Fruit fly (Drosophila melanogaster): Measurements from ENCODE around the gene FoxK.
A peak's percentile ranks its signal among the peaks of the same experiment; 100 is the strongest.

Gene FoxK

DNA sequence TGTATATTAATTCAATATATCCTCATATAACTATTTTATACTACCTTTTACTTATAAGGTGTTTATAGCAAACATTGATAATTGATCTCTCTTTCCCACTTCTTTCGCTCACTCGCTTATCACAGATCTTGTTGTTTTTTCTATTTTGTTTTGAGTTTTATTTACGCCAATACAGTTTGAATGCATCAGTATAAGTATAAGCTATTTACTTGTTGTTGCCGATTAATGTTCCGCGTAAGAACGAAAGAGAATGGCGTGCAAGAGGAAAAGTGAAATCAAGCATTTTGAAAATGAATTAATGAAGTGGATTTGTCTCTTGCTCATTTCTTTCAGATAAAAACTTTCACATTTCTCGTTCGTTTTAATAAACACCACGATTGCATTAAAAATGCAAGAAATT, 37.0 kb downstream of the FoxK start:
- TF ChIP-seq rn (GFP tag; IDR thresholded peaks at IDR 0.05): no peak
- no peak for TF ChIP-seq Snoo (tag; optimal IDR thresholded peaks at IDR 0.05)
- no peak for TF ChIP-seq CG8301 (tag; optimal IDR thresholded peaks at IDR 0.05)
- TF ChIP-seq D1 (tag; optimal IDR thresholded peaks at IDR 0.05): no peak
- TF ChIP-seq CG4496 (GFP tag; IDR thresholded peaks at IDR 0.05): no peak
- TF ChIP-seq CG15710 (tag; optimal IDR thresholded peaks at IDR 0.05): no peak
- no peak for TF ChIP-seq CG12605 (GFP tag; IDR thresholded peaks at IDR 0.05)
- no peak for TF ChIP-seq CG14655 (GFP tag; optimal IDR thresholded peaks at IDR 0.05)
- TF ChIP-seq CG17806 (tag; optimal IDR thresholded peaks at IDR 0.05): no peak
- TF ChIP-seq CG13204 (GFP tag; optimal IDR thresholded peaks at IDR 0.05): no peak
- no peak for TF ChIP-seq CG10348 (GFP tag; IDR thresholded peaks at IDR 0.05)
- peak; percentile 11; the same call in 1 of the 2 replicates for TF ChIP-seq Ets98B (GFP tag; IDR thresholded peaks at IDR 0.05)
- peak; percentile 15 for TF ChIP-seq EcR (GFP tag; optimal IDR thresholded peaks at IDR 0.05)

DNA sequence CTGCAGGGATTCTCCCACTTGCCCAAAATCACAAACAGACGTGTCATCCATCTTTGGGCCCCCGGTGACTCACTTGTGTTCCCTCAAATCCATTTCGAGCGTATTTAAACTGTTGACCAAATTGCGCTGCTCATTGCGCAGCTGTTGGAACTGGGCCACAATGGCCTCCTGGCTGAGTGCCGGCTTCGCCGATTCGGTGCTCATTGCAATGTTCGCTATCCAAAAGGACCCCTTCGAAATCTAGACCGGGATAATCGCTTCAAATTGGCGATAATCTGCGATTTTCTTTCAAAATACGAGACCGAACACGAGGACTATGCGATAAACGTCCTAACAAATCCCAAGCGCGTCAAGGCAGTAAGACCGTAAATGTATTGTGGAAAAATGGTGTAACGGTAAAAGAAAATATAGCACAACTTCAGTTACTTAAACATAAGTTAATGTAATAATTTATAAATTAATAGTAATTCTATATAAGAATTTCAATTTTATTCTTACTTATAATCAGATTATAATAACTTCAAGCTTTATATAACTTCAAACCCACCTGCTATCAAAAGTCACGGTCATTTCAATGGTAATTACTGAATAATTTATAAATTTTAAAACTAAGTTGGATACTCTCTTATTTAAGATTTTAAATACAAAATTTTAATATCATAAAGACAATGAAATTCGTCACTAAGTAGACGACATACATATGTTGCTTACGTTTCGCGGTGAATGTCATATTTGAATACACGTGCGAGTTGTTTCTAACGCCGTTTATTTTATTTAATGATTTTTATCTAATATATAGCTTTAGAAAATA, 46.3 kb downstream of the FoxK start, which contains the start of the genes Pfdn2 and Noc1:
Pfdn2 (minus strand) TSS at position 346 of the 811 bp plus-strand sequence.
Noc1 (plus strand) TSS at position 727 of the 811 bp plus-strand sequence.
- no peak for TF ChIP-seq D1 (tag; optimal IDR thresholded peaks at IDR 0.05)
- no peak for TF ChIP-seq rn (GFP tag; IDR thresholded peaks at IDR 0.05)
- TF ChIP-seq CG17806 (tag; optimal IDR thresholded peaks at IDR 0.05): peak; percentile 36
- TF ChIP-seq Snoo (tag; optimal IDR thresholded peaks at IDR 0.05): no peak
- no peak for TF ChIP-seq Pif1A (GFP tag; optimal IDR thresholded peaks at IDR 0.05)
- TF ChIP-seq CG15710 (tag; optimal IDR thresholded peaks at IDR 0.05): peak; percentile 23
- TF ChIP-seq Pif1B (GFP tag; optimal IDR thresholded peaks at IDR 0.05): no peak
- no peak for TF ChIP-seq CG9948 (tag; optimal IDR thresholded peaks at IDR 0.05)
- TF ChIP-seq CG13204 (GFP tag; optimal IDR thresholded peaks at IDR 0.05): no peak
- TF ChIP-seq CG34367 (tag; optimal IDR thresholded peaks at IDR 0.05): no peak
- TF ChIP-seq CG4496 (GFP tag; IDR thresholded peaks at IDR 0.05): no peak
- TF ChIP-seq CG14655 (GFP tag; optimal IDR thresholded peaks at IDR 0.05): no peak
- 0 out of 2 replicates have a peak, but pooled peaks have one; percentile 25 for TF ChIP-seq Ets98B (GFP tag; IDR thresholded peaks at IDR 0.05)
- no peak for TF ChIP-seq CG8301 (tag; optimal IDR thresholded peaks at IDR 0.05)
- no peak for TF ChIP-seq CG12605 (GFP tag; IDR thresholded peaks at IDR 0.05)
- no peak for TF ChIP-seq CG32121 (GFP tag; IDR thresholded peaks at IDR 0.05)
- no peak for TF ChIP-seq CG10348 (GFP tag; IDR thresholded peaks at IDR 0.05)
- TF ChIP-seq fd96Ca (GFP tag; IDR thresholded peaks at IDR 0.05): no peak
- TF ChIP-seq EcR (GFP tag; optimal IDR thresholded peaks at IDR 0.05): no peak
- TF ChIP-seq gl (tag; optimal IDR thresholded peaks at IDR 0.05): no peak
- TF ChIP-seq CG8159 (tag; optimal IDR thresholded peaks at IDR 0.05): no peak

DNA sequence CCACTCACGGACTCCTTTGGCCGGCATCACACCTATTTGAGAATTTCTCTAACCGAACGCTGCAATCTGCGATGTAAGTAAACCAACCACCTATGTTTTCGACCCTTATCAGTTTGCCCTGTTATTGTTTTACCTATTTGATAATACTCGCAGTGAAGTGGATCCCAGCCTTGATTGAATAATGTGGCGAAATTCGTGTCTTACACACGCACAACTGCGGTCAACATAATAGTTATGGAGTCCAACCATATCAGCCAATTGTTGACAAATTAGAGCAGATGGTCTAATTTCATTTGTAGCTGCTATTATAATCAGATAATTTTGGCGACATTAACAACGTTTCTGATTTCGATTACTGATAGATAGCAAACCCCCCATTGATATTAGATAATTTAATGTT, 49.5 kb downstream of the FoxK start:
- TF ChIP-seq CG8159 (tag; optimal IDR thresholded peaks at IDR 0.05) (no peak), rn (GFP tag; IDR thresholded peaks at IDR 0.05) (no peak), CG12605 (GFP tag; IDR thresholded peaks at IDR 0.05) (no peak), D1 (tag; optimal IDR thresholded peaks at IDR 0.05) (no peak), Pif1A (GFP tag; optimal IDR thresholded peaks at IDR 0.05) (no peak), CG32121 (GFP tag; IDR thresholded peaks at IDR 0.05) (no peak), CG13204 (GFP tag; optimal IDR thresholded peaks at IDR 0.05) (no peak), CG15710 (tag; optimal IDR thresholded peaks at IDR 0.05) (no peak), Ets98B (GFP tag; IDR thresholded peaks at IDR 0.05) (no peak), CG8301 (tag; optimal IDR thresholded peaks at IDR 0.05) (no peak), gl (tag; optimal IDR thresholded peaks at IDR 0.05) (no peak), CG10348 (GFP tag; IDR thresholded peaks at IDR 0.05) (no peak)

DNA sequence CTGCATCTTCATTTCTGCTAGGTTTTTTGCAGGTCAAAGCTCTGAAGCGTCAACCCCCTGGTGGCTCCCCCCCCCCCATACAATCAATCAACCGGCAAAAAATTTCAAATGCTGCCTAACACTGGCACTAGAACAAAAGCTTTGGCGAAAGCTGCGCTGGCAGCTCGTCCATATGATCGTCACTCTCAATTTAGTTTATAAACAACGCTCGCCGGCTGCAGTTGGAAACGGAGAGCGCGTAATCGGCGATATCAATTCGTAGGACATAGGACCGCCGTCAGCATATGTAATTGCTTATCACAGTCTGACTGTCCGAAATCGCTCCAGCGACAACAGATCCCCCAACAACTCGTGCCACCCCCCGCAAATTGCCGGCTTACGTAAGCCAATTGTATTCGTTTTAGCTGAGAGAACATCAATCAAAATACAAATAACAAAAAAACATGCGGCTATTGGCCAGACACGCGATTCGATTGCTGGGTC, 50.2 kb downstream of the FoxK start, which contains the start of gene Mocs1:
Mocs1 (plus strand) TSS at position 155 of the 483 bp plus-strand sequence.
- TF ChIP-seq Ets98B (GFP tag; IDR thresholded peaks at IDR 0.05): peak; percentile 53; the same call in 1 of the 2 replicates
- no peak for TF ChIP-seq CG8159 (tag; optimal IDR thresholded peaks at IDR 0.05)
- peak; percentile 54 for TF ChIP-seq CG32121 (GFP tag; IDR thresholded peaks at IDR 0.05)
- TF ChIP-seq fd96Ca (GFP tag; IDR thresholded peaks at IDR 0.05): peak; percentile 48; the same call in 2 of the 3 replicates

DNA sequence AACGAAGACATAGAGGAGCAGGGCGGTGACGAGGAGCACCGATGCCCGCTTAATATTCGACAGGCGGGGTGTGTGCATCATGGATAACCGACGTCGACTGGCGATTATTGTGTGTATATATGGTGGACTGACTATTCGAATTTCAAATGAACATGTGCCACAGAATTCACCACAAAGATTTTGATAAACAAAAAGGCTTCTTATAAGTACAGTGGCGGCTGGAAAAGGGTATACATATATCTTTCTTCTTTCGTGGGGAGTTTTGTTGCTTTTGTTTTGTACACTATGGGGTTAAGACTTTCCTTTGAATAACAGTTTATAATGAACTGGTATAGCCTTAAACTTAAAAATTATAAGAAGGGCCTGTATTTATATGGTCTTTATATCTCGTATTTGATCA, 50.8 kb downstream of the FoxK start, which contains the start of gene CG6310:
CG6310 (minus strand) TSS at position 101 of the 400 bp plus-strand sequence.
- no peak for TF ChIP-seq CG4496 (GFP tag; IDR thresholded peaks at IDR 0.05)
- TF ChIP-seq D1 (tag; optimal IDR thresholded peaks at IDR 0.05): no peak
- no peak for TF ChIP-seq CG17806 (tag; optimal IDR thresholded peaks at IDR 0.05)
- no peak for TF ChIP-seq rn (GFP tag; IDR thresholded peaks at IDR 0.05)
- no peak for TF ChIP-seq CG9948 (tag; optimal IDR thresholded peaks at IDR 0.05)
- TF ChIP-seq CG8301 (tag; optimal IDR thresholded peaks at IDR 0.05): no peak

DNA sequence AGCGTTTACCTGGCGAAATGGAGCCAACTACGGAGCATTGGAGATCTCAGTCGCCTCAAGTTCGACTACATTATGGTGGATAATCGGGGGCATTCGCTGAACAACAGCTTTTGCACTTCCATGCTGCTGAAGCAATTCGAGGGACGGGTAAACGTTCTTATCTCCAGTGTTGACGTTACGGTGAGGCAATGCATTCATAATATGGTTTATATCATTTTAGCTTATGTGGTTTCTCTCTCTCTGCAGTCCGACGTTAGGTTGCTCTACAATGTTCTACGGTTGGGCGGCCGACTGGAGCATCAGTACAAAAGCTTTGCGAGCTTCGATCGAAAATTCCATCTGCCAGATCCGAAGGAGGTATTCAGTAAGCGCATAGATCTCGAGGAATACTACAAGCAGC, 54.7 kb downstream of the FoxK start:
- TF ChIP-seq CG8159 (tag; optimal IDR thresholded peaks at IDR 0.05) (no peak), CG32121 (GFP tag; IDR thresholded peaks at IDR 0.05) (peak; percentile 16; the same call in 1 of the 2 replicates)

Data from whole organism, pupa.